Fruit fly (Drosophila melanogaster): ENCODE data around the gene Hsp83.

Gene Hsp83

dm6 chr3L:3192912-3193311 lies at the start of gene Hsp83:
Gene Hsp83 (plus strand): TSS chr3L:3192969.
- TF ChIP-seq sv (GFP tag; optimal IDR thresholded peaks at IDR 0.05) = peak; percentile 85
- peak; percentile 65 for TF ChIP-seq woc (GFP tag; optimal IDR thresholded peaks at IDR 0.05)
- TF ChIP-seq CrebA (GFP tag; optimal IDR thresholded peaks at IDR 0.05; ENCODE audit: borderline replicate concordance) = no peak
- peak; percentile 86 for TF ChIP-seq CG32264 (GFP tag; optimal IDR thresholded peaks at IDR 0.05)
- peak; percentile 99 for TF ChIP-seq Hr83 (GFP tag; optimal IDR thresholded peaks at IDR 0.05; ENCODE audit: poor library complexity, severe bottlenecking)
- peak; percentile 80 for TF ChIP-seq psq (GFP tag; optimal IDR thresholded peaks at IDR 0.05)
- no peak for TF ChIP-seq lola (GFP tag; optimal IDR thresholded peaks at IDR 0.05)
- TF ChIP-seq dl (GFP tag; optimal IDR thresholded peaks at IDR 0.05; ENCODE audit: insufficient read depth in 1 of 2, partially characterized antibody in 2 of 2) = no peak
- TF ChIP-seq Sp1 (GFP tag; optimal IDR thresholded peaks at IDR 0.05) = peak; percentile 98
- TF ChIP-seq N (GFP tag; optimal IDR thresholded peaks at IDR 0.05) = no peak
- no peak for TF ChIP-seq Myc (optimal IDR thresholded peaks at IDR 0.05)
- peak; percentile 90 for TF ChIP-seq dmrt93B (GFP tag; optimal IDR thresholded peaks at IDR 0.05)
- TF ChIP-seq Mio (GFP tag; optimal IDR thresholded peaks at IDR 0.05) = peak; percentile 57
- TF ChIP-seq rgr (GFP tag; optimal IDR thresholded peaks at IDR 0.05) = peak; percentile 98
- peak; percentile 68 for TF ChIP-seq Jra (GFP tag; optimal IDR thresholded peaks at IDR 0.05)
- peak; percentile 27 for TF ChIP-seq Dif (GFP tag; optimal IDR thresholded peaks at IDR 0.05; ENCODE audit: partially characterized antibody)
- no peak for TF ChIP-seq pan (optimal IDR thresholded peaks at IDR 0.05)
- peak; percentile 90 for TF ChIP-seq brk (GFP tag; optimal IDR thresholded peaks at IDR 0.05)
- TF ChIP-seq Hnf4 (GFP tag; optimal IDR thresholded peaks at IDR 0.05) = peak; percentile 92
- no peak for TF ChIP-seq Hr78 (GFP tag; optimal IDR thresholded peaks at IDR 0.05)
- TF ChIP-seq Rel (GFP tag; optimal IDR thresholded peaks at IDR 0.05) = peak; percentile 81
- TF ChIP-seq Rel (tag; optimal IDR thresholded peaks at IDR 0.05) = peak; percentile 88
- TF ChIP-seq Vsx2 (GFP tag; optimal IDR thresholded peaks at IDR 0.05; ENCODE audit: partially characterized antibody) = no peak
- TF ChIP-seq ey (GFP tag; optimal IDR thresholded peaks at IDR 0.05) = peak; percentile 80
- TF ChIP-seq GATAd (GFP tag; optimal IDR thresholded peaks at IDR 0.05) = no peak
- TF ChIP-seq HLH106 (tag; optimal IDR thresholded peaks at IDR 0.05) = peak; percentile 87
- TF ChIP-seq jim (GFP tag; optimal IDR thresholded peaks at IDR 0.05) = no peak
- no peak for TF ChIP-seq Dfd (GFP tag; optimal IDR thresholded peaks at IDR 0.05)
- TF ChIP-seq tai (GFP tag; optimal IDR thresholded peaks at IDR 0.05) = no peak
- TF ChIP-seq br (GFP tag; optimal IDR thresholded peaks at IDR 0.05) = peak; percentile 98
- no peak for TF ChIP-seq usp (GFP tag; optimal IDR thresholded peaks at IDR 0.05)
- peak; percentile 96 for TF ChIP-seq h (GFP tag; optimal IDR thresholded peaks at IDR 0.05)
- peak; percentile 95 for TF ChIP-seq sage (GFP tag; optimal IDR thresholded peaks at IDR 0.05)
- TF ChIP-seq foxo (GFP tag; optimal IDR thresholded peaks at IDR 0.05) = peak; percentile 87 to 93
- peak; percentile 94 for TF ChIP-seq CG9705 (GFP tag; optimal IDR thresholded peaks at IDR 0.05)
- TF ChIP-seq fru (GFP tag; optimal IDR thresholded peaks at IDR 0.05) = peak; percentile 95
- TF ChIP-seq Abd-B (GFP tag; optimal IDR thresholded peaks at IDR 0.05) = no peak
- TF ChIP-seq OdsH (GFP tag; optimal IDR thresholded peaks at IDR 0.05) = peak; percentile 94
- peak; percentile 78 for TF ChIP-seq dsf (GFP tag; optimal IDR thresholded peaks at IDR 0.05; ENCODE audit: borderline replicate concordance)

- TF ChIP-seq Dif (GFP tag; optimal IDR thresholded peaks at IDR 0.05; ENCODE audit: partially characterized antibody) (no peak), Dfd (GFP tag; optimal IDR thresholded peaks at IDR 0.05) (no peak), lola (GFP tag; optimal IDR thresholded peaks at IDR 0.05) (no peak), Sp1 (GFP tag; optimal IDR thresholded peaks at IDR 0.05) (peak; percentile 13), Myc (optimal IDR thresholded peaks at IDR 0.05) (peak; percentile 35), dsf (GFP tag; optimal IDR thresholded peaks at IDR 0.05; ENCODE audit: borderline replicate concordance) (no peak), foxo (GFP tag; optimal IDR thresholded peaks at IDR 0.05) (peak in 1 of 2 experiments; percentile 27), sv (GFP tag; optimal IDR thresholded peaks at IDR 0.05) (no peak), Hnf4 (GFP tag; optimal IDR thresholded peaks at IDR 0.05) (no peak), Hr83 (GFP tag; optimal IDR thresholded peaks at IDR 0.05; ENCODE audit: poor library complexity, severe bottlenecking) (no peak), rgr (GFP tag; optimal IDR thresholded peaks at IDR 0.05) (peak; percentile 29), Rel (GFP tag; optimal IDR thresholded peaks at IDR 0.05) (no peak), Rel (tag; optimal IDR thresholded peaks at IDR 0.05) (peak; percentile 4), h (GFP tag; optimal IDR thresholded peaks at IDR 0.05) (no peak), pan (optimal IDR thresholded peaks at IDR 0.05) (no peak), psq (GFP tag; optimal IDR thresholded peaks at IDR 0.05) (peak; percentile 0), Hr78 (GFP tag; optimal IDR thresholded peaks at IDR 0.05) (no peak), Jra (GFP tag; optimal IDR thresholded peaks at IDR 0.05) (no peak), tai (GFP tag; optimal IDR thresholded peaks at IDR 0.05) (no peak), usp (GFP tag; optimal IDR thresholded peaks at IDR 0.05) (no peak), fru (GFP tag; optimal IDR thresholded peaks at IDR 0.05) (no peak), HLH106 (tag; optimal IDR thresholded peaks at IDR 0.05) (peak; percentile 22)
These were observed 49.3 kb upstream of the Hsp83 start, which contains the start of the genes CG11537 and Alg2 for dm6 chr3L:3143383-3143962. Gene CG11537 (minus strand): TSS chr3L:3143457. Gene Alg2 (plus strand): TSS chr3L:3143808.
